Fruit fly (Drosophila melanogaster) whole organism, embryonic: ENCODE measurements around the gene CG18749.

Experiments
- CG13296 ChIP-seq: fragments of 200-800 bp; sonication (Bioruptor generic); optimal IDR thresholded peaks from 3 replicates; lab custom pipeline; 2018; ENCODE audit warnings: missing biosample characterization, mild to moderate bottlenecking, missing genetic modification characterization
- CG1647 ChIP-seq: fragments of 200-800 bp; sonication (Bioruptor generic); optimal IDR thresholded peaks from 3 replicates; lab custom pipeline; 2016; ENCODE audit warnings: missing biosample characterization, missing genetic modification characterization
- CG1832 ChIP-seq: fragments of 200-800 bp; sonication (Bioruptor generic); optimal IDR thresholded peaks from 2 replicates; lab custom pipeline; 2017; ENCODE audit warnings: missing biosample characterization, mild to moderate bottlenecking, missing genetic modification characterization, inconsistent platforms
- Doc2 ChIP-seq: fragments of 200-800 bp; sonication (Bioruptor generic); IDR thresholded peaks from 2 replicates; pipeline ENCODE4 v1.3.6; 2022; ENCODE audit warnings: missing biosample characterization, missing genetic modification characterization
- ab ChIP-seq: fragments of 200-800 bp; sonication (Bioruptor generic); optimal IDR thresholded peaks from 2 replicates; lab custom pipeline; 2016; ENCODE audit warnings: missing biosample characterization, missing genetic modification characterization
- emc ChIP-seq: fragments of 200-800 bp; sonication (Bioruptor generic); optimal IDR thresholded peaks from 2 replicates; lab custom pipeline; 2016; ENCODE audit warnings: missing biosample characterization, missing genetic modification characterization
- hkb ChIP-seq, 2 experiments: fragments of 200-800 bp in 1 of 2; fragments of >200 bp in 1 of 2; sonication (Bioruptor generic) in 1 of 2; IDR thresholded peaks in 1 of 2; optimal IDR thresholded peaks in 1 of 2; 2 replicates each; pipeline versions ENCODE4 v1.3.6 to Lab custom; 2017 to 2022; ENCODE audit warnings: missing biosample characterization in 1 of 2, missing genetic modification characterization in 1 of 2
- maf-S ChIP-seq: fragments of 200-800 bp; sonication (Bioruptor generic); optimal IDR thresholded peaks from 2 replicates; lab custom pipeline; 2016; ENCODE audit warnings: missing biosample characterization, missing genetic modification characterization
- nerfin-2 ChIP-seq: fragments of 200-800 bp; sonication (Bioruptor generic); IDR thresholded peaks from 2 replicates; pipeline ENCODE4 v1.3.6; 2022; ENCODE audit warnings: missing biosample characterization, missing genetic modification characterization; ENCODE audit not compliant: partially characterized antibody
- peb ChIP-seq: fragments of 200-800 bp; sonication (Bioruptor generic); IDR thresholded peaks from 2 replicates; pipeline ENCODE4 v1.3.6; 2022; ENCODE audit warnings: missing biosample characterization, missing genetic modification characterization
- pros ChIP-seq: fragments of 200-800 bp; sonication (Bioruptor generic); optimal IDR thresholded peaks from 3 replicates; lab custom pipeline; 2019; ENCODE audit warnings: missing biosample characterization, mild to moderate bottlenecking, missing genetic modification characterization, moderate library complexity
- pzg ChIP-seq: fragments of 200-800 bp; sonication (Bioruptor generic); optimal IDR thresholded peaks from 3 replicates; lab custom pipeline; 2018; ENCODE audit warnings: missing biosample characterization, mild to moderate bottlenecking, missing genetic modification characterization, moderate library complexity
- shn ChIP-seq: fragments of 200-800 bp; sonication (Bioruptor generic); optimal IDR thresholded peaks from 3 replicates; lab custom pipeline; 2016; ENCODE audit warnings: missing biosample characterization, missing genetic modification characterization
- ssp ChIP-seq: fragments of 200-800 bp; sonication (Bioruptor generic); IDR thresholded peaks from 2 replicates; pipeline ENCODE4 v1.3.6; 2022; ENCODE audit warnings: missing biosample characterization, missing genetic modification characterization

dm6 chr3R:8287697-8288096, 43.8 kb downstream of the CG18749 start, which contains the start of gene Nazo:
- TF ChIP-seq maf-S = no peak
- TF ChIP-seq shn = no peak
- TF ChIP-seq peb = no peak
- TF ChIP-seq nerfin-2 (GFP tag; lab: Robert Waterston, UW) = no peak
- TF ChIP-seq CG1832 = no peak
- no peak for TF ChIP-seq Doc2 (GFP tag; lab: Robert Waterston, UW)
- no peak for TF ChIP-seq pros
- TF ChIP-seq emc (GFP tag; lab: Kevin White, UChicago) = no peak
- no peak for TF ChIP-seq ssp (GFP tag; lab: Robert Waterston, UW)
- no peak for TF ChIP-seq hkb (optimal IDR thresholded peaks at IDR 0.05; lab: Kevin White, UChicago)
- no peak for TF ChIP-seq hkb (GFP tag; IDR thresholded peaks at IDR 0.05; lab: Robert Waterston, UW)
- TF ChIP-seq CG13296 (GFP tag; lab: Kevin White, UChicago) = no peak
- TF ChIP-seq pzg = no peak
- TF ChIP-seq ab (GFP tag; lab: Kevin White, UChicago) = no peak
- no peak for TF ChIP-seq CG1647 (GFP tag; lab: Kevin White, UChicago)
